Worm (Caenorhabditis elegans) whole organism, L3 larva: ENCODE results near the gene Y47D7A.2.

ENCODE experiments used
- ZK546.5 ChIP-seq: sonication (generic microtip); optimal IDR thresholded peaks from 2 replicates; lab custom pipeline; 2017; ENCODE audit warnings: missing biosample characterization, missing genetic modification characterization
- ama-1 ChIP-seq: fragments of 150-350 bp; optimal IDR thresholded peaks from 2 replicates; lab custom pipeline; 2018
- elt-3 ChIP-seq, 3 experiments: fragments of 150-350 bp in 1 of 3; sonication (generic microtip) in 2 of 3; optimal IDR thresholded peaks; 2 replicates in 2 of 3; 4 replicates in 1 of 3; lab custom pipeline; 2014 to 2017; ENCODE audit warnings: missing biosample characterization in 3 of 3, missing genetic modification characterization in 3 of 3
- fos-1 ChIP-seq: fragments of 150-350 bp; optimal IDR thresholded peaks from 2 replicates; lab custom pipeline; 2014; ENCODE audit warnings: missing biosample characterization, missing genetic modification characterization
- nhr-67 ChIP-seq: fragments of 150-350 bp; optimal IDR thresholded peaks from 2 replicates; lab custom pipeline; 2014; ENCODE audit warnings: missing biosample characterization, missing genetic modification characterization
- pqm-1 ChIP-seq: fragments of 150-350 bp; optimal IDR thresholded peaks from 2 replicates; lab custom pipeline; 2017; ENCODE audit warnings: missing biosample characterization, missing genetic modification characterization, inconsistent platforms
- sea-2 ChIP-seq: fragments of 150-350 bp; sonication (generic microtip); optimal IDR thresholded peaks from 4 replicates; lab custom pipeline; 2014; ENCODE audit warnings: missing biosample characterization, missing genetic modification reagents, missing genetic modification characterization
- skn-1 ChIP-seq: fragments of 150-350 bp; optimal IDR thresholded peaks from 2 replicates; lab custom pipeline; 2014; ENCODE audit warnings: missing biosample characterization, missing genetic modification characterization
- unc-62 ChIP-seq: fragments of 150-350 bp; sonication (generic microtip); optimal IDR thresholded peaks from 4 replicates; lab custom pipeline; 2014; ENCODE audit warnings: missing biosample characterization, missing genetic modification reagents, missing genetic modification characterization
- ztf-11 ChIP-seq: fragments of 150-350 bp; optimal IDR thresholded peaks from 2 replicates; lab custom pipeline; 2014; ENCODE audit warnings: missing biosample characterization, missing genetic modification characterization

DNA sequence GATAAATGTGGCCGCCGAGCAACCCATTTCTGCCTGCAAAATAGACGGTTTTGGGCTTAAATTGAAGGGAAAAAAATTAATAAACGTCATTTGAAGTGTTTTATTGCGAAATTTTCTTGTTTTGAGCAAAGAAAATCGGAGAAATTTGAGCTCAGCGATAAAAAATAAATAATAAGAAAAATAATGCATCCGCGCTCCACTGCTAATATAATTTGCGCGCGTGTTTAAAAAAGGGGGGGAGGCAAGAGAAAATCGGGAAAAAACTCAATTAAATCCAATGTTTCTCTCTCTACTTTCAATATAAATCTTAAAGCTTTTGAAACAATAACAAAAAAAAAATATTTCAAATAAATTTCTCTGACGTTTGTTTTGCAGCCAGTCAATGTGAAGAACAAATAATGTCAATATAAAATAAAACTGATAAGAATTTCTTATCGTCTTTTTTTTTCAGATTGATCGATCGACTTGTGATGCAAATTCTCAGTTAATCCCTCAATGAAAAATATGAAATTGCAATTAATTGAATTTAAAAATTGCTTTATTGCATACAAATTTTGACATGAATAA lies 30.5 kb downstream of the Y47D7A.2 start, which contains the start of gene rft-2:
- TF ChIP-seq ama-1 (lab: Kevin White, UChicago) (no peak), sea-2 (no peak), ztf-11 (tag; lab: Kevin White, UChicago) (no peak), ZK546.5 (no peak), skn-1 (tag; lab: Kevin White, UChicago) (no peak), unc-62 (GFP tag; lab: Kevin White, UChicago) (no peak), elt-3 (tag; optimal IDR thresholded peaks at IDR 0.05; lab: Kevin White, UChicago) (no peak), fos-1 (tag; lab: Kevin White, UChicago) (no peak), nhr-67 (tag; lab: Kevin White, UChicago) (no peak), pqm-1 (tag; lab: Kevin White, UChicago) (no peak)
